Worm (Caenorhabditis elegans) whole organism, mixed stage, embryonic: ENCODE results near the gene F19D8.2.

Experiments used
- ceh-43 ChIP-seq: fragments of 200-800 bp; sonication (Bioruptor generic); optimal IDR thresholded peaks from 2 replicates; lab custom pipeline; 2018; ENCODE audit warnings: mild to moderate bottlenecking, missing genetic modification characterization, moderate library complexity, missing compliant biosample characterization
- ces-1 ChIP-seq: fragments of 150-350 bp; optimal IDR thresholded peaks from 2 replicates; lab custom pipeline; 2014; ENCODE audit warnings: missing biosample characterization, missing genetic modification reagents, missing genetic modification characterization
- cnd-1 ChIP-seq: fragments of 200-800 bp; sonication (Bioruptor generic); optimal IDR thresholded peaks from 2 replicates; lab custom pipeline; 2018; ENCODE audit warnings: mild to moderate bottlenecking, missing genetic modification characterization, missing compliant biosample characterization
- drap-1 ChIP-seq: fragments of 200-800 bp; sonication (Bioruptor generic); optimal IDR thresholded peaks from 3 replicates; lab custom pipeline; 2018; ENCODE audit warnings: mild to moderate bottlenecking, missing genetic modification characterization, missing compliant biosample characterization
- elt-1 ChIP-seq: sonication (generic microtip); optimal IDR thresholded peaks from 2 replicates; lab custom pipeline; 2017; ENCODE audit warnings: missing genetic modification characterization, mild to moderate bottlenecking, missing compliant biosample characterization, antibody characterized with exemption, moderate library complexity, borderline replicate concordance; ENCODE audit not compliant: insufficient read depth
- ham-2 ChIP-seq: fragments of 200-800 bp; sonication (Bioruptor generic); optimal IDR thresholded peaks from 2 replicates; lab custom pipeline; 2018; ENCODE audit warnings: mild to moderate bottlenecking, missing genetic modification characterization, missing compliant biosample characterization
- nhr-12 ChIP-seq: fragments of 150-350 bp; optimal IDR thresholded peaks from 2 replicates; lab custom pipeline; 2014; ENCODE audit warnings: missing biosample characterization, missing genetic modification characterization
- pha-4 ChIP-seq: fragments of 150-350 bp; optimal IDR thresholded peaks from 2 replicates; lab custom pipeline; 2018; ENCODE audit warnings: missing biosample characterization, missing genetic modification reagents, missing genetic modification characterization
- sem-2 ChIP-seq: fragments of 200-800 bp; sonication (Bioruptor generic); optimal IDR thresholded peaks from 2 replicates; lab custom pipeline; 2018; ENCODE audit warnings: mild to moderate bottlenecking, missing genetic modification characterization, missing compliant biosample characterization
- snpc-4 ChIP-seq: fragments of 150-350 bp; optimal IDR thresholded peaks from 2 replicates; lab custom pipeline; 2014; ENCODE audit warnings: missing biosample characterization, missing genetic modification characterization
- unc-39 ChIP-seq: fragments of 150-350 bp; optimal IDR thresholded peaks from 2 replicates; lab custom pipeline; 2014; ENCODE audit warnings: missing biosample characterization, missing genetic modification characterization
- unc-62 ChIP-seq: fragments of 150-350 bp; optimal IDR thresholded peaks from 2 replicates; lab custom pipeline; 2014; ENCODE audit warnings: missing biosample characterization, missing genetic modification reagents, missing genetic modification characterization
- ztf-11 ChIP-seq: fragments of 150-350 bp; optimal IDR thresholded peaks from 2 replicates; lab custom pipeline; 2014; ENCODE audit warnings: missing biosample characterization, missing genetic modification characterization

DNA sequence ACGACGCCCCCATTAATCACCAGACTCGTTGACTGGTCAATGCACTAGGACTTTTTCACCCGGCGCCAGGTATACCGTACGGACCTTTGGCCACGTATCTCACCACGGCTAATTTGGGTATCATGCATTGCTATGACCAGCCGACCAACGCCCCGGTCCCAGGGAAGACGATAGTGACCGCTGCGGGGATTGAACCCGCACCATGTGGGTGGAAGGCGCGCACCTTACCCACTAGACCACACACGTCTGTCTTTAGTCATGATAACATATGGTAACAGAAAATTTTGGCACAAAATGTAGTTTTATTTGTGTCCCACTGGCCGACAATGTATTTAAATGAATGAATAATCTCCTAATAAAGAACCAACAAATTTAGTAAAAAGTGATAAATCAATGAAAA, 52.0 kb downstream of the F19D8.2 start:
- TF ChIP-seq pha-4 (no peak), nhr-12 (no peak), cnd-1 (tag; lab: Kevin White, UChicago) (no peak), sem-2 (GFP tag; lab: Kevin White, UChicago) (no peak), ceh-43 (no peak), snpc-4 (no peak), unc-62 (GFP tag; lab: Kevin White, UChicago) (no peak), unc-39 (no peak), ztf-11 (tag; lab: Kevin White, UChicago) (no peak), drap-1 (GFP tag; lab: Kevin White, UChicago) (no peak), elt-1 (tag; lab: Kevin White, UChicago) (no peak), ham-2 (GFP tag; lab: Kevin White, UChicago) (no peak), ces-1 (GFP tag; lab: Kevin White, UChicago) (no peak)
